Fruit fly (Drosophila melanogaster) whole organism, embryonic: ENCODE data around the gene Cdc7.

Source experiments
- Asciz ChIP-seq: fragments of 200-800 bp; sonication (Bioruptor generic); optimal IDR thresholded peaks from 2 replicates; lab custom pipeline; 2017; ENCODE audit warnings: missing biosample characterization, mild to moderate bottlenecking, missing genetic modification characterization, missing genetic modification reagents
- CG10267 ChIP-seq: fragments of 200-800 bp; sonication (Bioruptor generic); optimal IDR thresholded peaks from 2 replicates; lab custom pipeline; 2018; ENCODE audit warnings: missing biosample characterization, mild to moderate bottlenecking, missing genetic modification characterization, moderate library complexity
- CG11398 ChIP-seq: fragments of 200-800 bp; sonication (Bioruptor generic); optimal IDR thresholded peaks from 2 replicates; lab custom pipeline; 2016; ENCODE audit warnings: missing biosample characterization, missing genetic modification characterization
- CG12744 ChIP-seq: fragments of 200-800 bp; sonication (Bioruptor generic); optimal IDR thresholded peaks from 2 replicates; lab custom pipeline; 2016; ENCODE audit warnings: missing biosample characterization, missing genetic modification characterization
- CG13123 ChIP-seq: fragments of 200-800 bp; sonication (Bioruptor generic); optimal IDR thresholded peaks from 2 replicates; lab custom pipeline; 2016; ENCODE audit warnings: missing biosample characterization, missing genetic modification characterization
- CG1647 ChIP-seq: fragments of 200-800 bp; sonication (Bioruptor generic); optimal IDR thresholded peaks from 3 replicates; lab custom pipeline; 2016; ENCODE audit warnings: missing biosample characterization, missing genetic modification characterization
- CG16779 ChIP-seq: fragments of 200-800 bp; sonication (Bioruptor generic); IDR thresholded peaks from 2 replicates; pipeline ENCODE4 v1.3.6; 2022; ENCODE audit warnings: missing biosample characterization, missing genetic modification characterization
- CG17568 ChIP-seq: fragments of 200-800 bp; sonication (Bioruptor generic); optimal IDR thresholded peaks from 2 replicates; lab custom pipeline; 2018; ENCODE audit warnings: missing biosample characterization, mild to moderate bottlenecking, missing genetic modification characterization, moderate library complexity
- CG17912 ChIP-seq: fragments of 200-800 bp; sonication (Bioruptor generic); optimal IDR thresholded peaks from 2 replicates; lab custom pipeline; 2018; ENCODE audit warnings: missing biosample characterization, mild to moderate bottlenecking, missing genetic modification characterization
- CG30431 ChIP-seq: fragments of 200-800 bp; sonication (Bioruptor generic); optimal IDR thresholded peaks from 2 replicates; lab custom pipeline; 2017; ENCODE audit warnings: missing biosample characterization, missing genetic modification characterization
- CG3163 ChIP-seq: fragments of 200-800 bp; sonication (Bioruptor generic); optimal IDR thresholded peaks from 3 replicates; lab custom pipeline; 2016; ENCODE audit warnings: missing biosample characterization, missing genetic modification characterization
- CG3281 ChIP-seq: fragments of 200-800 bp; sonication (Bioruptor generic); optimal IDR thresholded peaks from 3 replicates; lab custom pipeline; 2017; ENCODE audit warnings: missing biosample characterization, mild to moderate bottlenecking, missing genetic modification characterization
- CG3407 ChIP-seq: fragments of 200-800 bp; sonication (Bioruptor generic); optimal IDR thresholded peaks from 2 replicates; lab custom pipeline; 2018; ENCODE audit warnings: missing biosample characterization, mild to moderate bottlenecking, missing genetic modification characterization
- CG4328 ChIP-seq: fragments of 200-800 bp; sonication (Bioruptor generic); optimal IDR thresholded peaks from 3 replicates; lab custom pipeline; 2017; ENCODE audit warnings: missing biosample characterization, missing genetic modification reagents, missing genetic modification characterization
- CG7786 ChIP-seq: fragments of 200-800 bp; sonication (Bioruptor generic); optimal IDR thresholded peaks from 2 replicates; lab custom pipeline; 2016; ENCODE audit warnings: missing biosample characterization, missing genetic modification characterization
- CG7963 ChIP-seq: fragments of 200-800 bp; sonication (Bioruptor generic); IDR thresholded peaks from 3 replicates; pipeline ENCODE4 v1.3.6; 2022; ENCODE audit warnings: missing biosample characterization, missing genetic modification characterization; ENCODE audit not compliant: partially characterized antibody
- CG8089 ChIP-seq: fragments of 200-800 bp; sonication (Bioruptor generic); optimal IDR thresholded peaks from 3 replicates; lab custom pipeline; 2016; ENCODE audit warnings: missing biosample characterization, missing genetic modification characterization
- CG9609 ChIP-seq: fragments of 200-800 bp; sonication (Bioruptor generic); optimal IDR thresholded peaks from 3 replicates; lab custom pipeline; 2016; ENCODE audit warnings: missing biosample characterization, missing genetic modification characterization
- CG9817 ChIP-seq: fragments of 200-800 bp; sonication (Bioruptor generic); optimal IDR thresholded peaks from 2 replicates; lab custom pipeline; 2018; ENCODE audit warnings: missing biosample characterization, mild to moderate bottlenecking, missing genetic modification characterization, moderate library complexity
- D19A ChIP-seq: fragments of 200-800 bp; optimal IDR thresholded peaks from 3 replicates; lab custom pipeline; 2019; ENCODE audit warnings: missing biosample characterization, mild to moderate bottlenecking, missing genetic modification characterization, moderate library complexity
- Dp ChIP-seq: fragments of 200-800 bp; sonication (Bioruptor generic); optimal IDR thresholded peaks from 2 replicates; lab custom pipeline; 2018; ENCODE audit warnings: missing biosample characterization, mild to moderate bottlenecking, missing genetic modification characterization, moderate library complexity
- Dref ChIP-seq: fragments of 200-800 bp; sonication (Bioruptor generic); IDR thresholded peaks from 2 replicates; pipeline ENCODE4 v1.3.6; 2022; ENCODE audit warnings: missing biosample characterization, missing genetic modification characterization
- HLH3B ChIP-seq: fragments of 200-800 bp; sonication (Bioruptor generic); IDR thresholded peaks from 2 replicates; pipeline ENCODE4 v1.3.6; 2022; ENCODE audit warnings: missing biosample characterization, missing genetic modification characterization
- Lpt ChIP-seq: fragments of >200 bp; optimal IDR thresholded peaks from 2 replicates; lab custom pipeline; 2018; ENCODE audit warnings: missing biosample characterization, missing genetic modification characterization
- MESR4 ChIP-seq: fragments of 200-800 bp; sonication (Bioruptor generic); optimal IDR thresholded peaks from 2 replicates; lab custom pipeline; 2018; ENCODE audit warnings: missing biosample characterization, mild to moderate bottlenecking, missing genetic modification characterization, moderate library complexity
- Max ChIP-seq: fragments of 200-800 bp; sonication (Bioruptor generic); optimal IDR thresholded peaks from 2 replicates; lab custom pipeline; 2016; ENCODE audit warnings: missing biosample characterization, mild to moderate bottlenecking, missing genetic modification characterization
- Med ChIP-seq: fragments of 200-800 bp; sonication (Bioruptor generic); peaks from one replicate; lab custom pipeline; 2016; ENCODE audit warnings: missing biosample characterization, missing genetic modification characterization, mild to moderate bottlenecking, inconsistent platforms, moderate library complexity
- Opbp ChIP-seq: fragments of 200-800 bp; sonication (Bioruptor generic); IDR thresholded peaks from 3 replicates; pipeline ENCODE4 v1.3.6; 2022; ENCODE audit warnings: missing biosample characterization, missing genetic modification characterization; ENCODE audit not compliant: partially characterized antibody
- Ravus ChIP-seq: fragments of 200-800 bp; sonication (Bioruptor generic); IDR thresholded peaks from 2 replicates; pipeline ENCODE4 v1.3.6; 2022; ENCODE audit warnings: missing biosample characterization, missing genetic modification characterization
- ac ChIP-seq: fragments of 200-800 bp; sonication (Bioruptor generic); optimal IDR thresholded peaks from 3 replicates; lab custom pipeline; 2017; ENCODE audit warnings: missing biosample characterization, mild to moderate bottlenecking, missing genetic modification characterization
- amos ChIP-seq: fragments of 200-800 bp; sonication (Bioruptor generic); IDR thresholded peaks from 2 replicates; pipeline ENCODE4 v1.3.6; 2022; ENCODE audit warnings: missing biosample characterization, missing genetic modification characterization; ENCODE audit not compliant: partially characterized antibody
- bbx ChIP-seq: fragments of 200-800 bp; sonication (Bioruptor generic); IDR thresholded peaks from 2 replicates; pipeline ENCODE4 v1.3.6; 2022; ENCODE audit warnings: missing biosample characterization, missing genetic modification characterization; ENCODE audit not compliant: partially characterized antibody
- cg ChIP-seq: fragments of 200-800 bp; sonication (Bioruptor generic); optimal IDR thresholded peaks from 3 replicates; lab custom pipeline; 2019; ENCODE audit warnings: missing biosample characterization, mild to moderate bottlenecking, missing genetic modification characterization, moderate library complexity
- cwo ChIP-seq: fragments of 200-800 bp; sonication (Bioruptor generic); optimal IDR thresholded peaks from 3 replicates; lab custom pipeline; 2017; ENCODE audit warnings: missing biosample characterization, missing genetic modification characterization, mild to moderate bottlenecking, moderate library complexity, missing genetic modification reagents
- da ChIP-seq: fragments of 200-800 bp; sonication (Bioruptor generic); optimal IDR thresholded peaks from 2 replicates; lab custom pipeline; 2016; ENCODE audit warnings: missing biosample characterization, missing genetic modification characterization
- dimm ChIP-seq: fragments of 200-800 bp; sonication (Bioruptor generic); IDR thresholded peaks from 2 replicates; pipeline ENCODE4 v1.3.6; 2022; ENCODE audit warnings: missing biosample characterization, missing genetic modification characterization
- dm ChIP-seq: fragments of 200-800 bp; sonication (Bioruptor generic); optimal IDR thresholded peaks from 3 replicates; lab custom pipeline; 2016; ENCODE audit warnings: missing biosample characterization, missing genetic modification characterization
- fd3F ChIP-seq: fragments of 200-800 bp; sonication (Bioruptor generic); optimal IDR thresholded peaks from 2 replicates; lab custom pipeline; 2018; ENCODE audit warnings: missing biosample characterization, mild to moderate bottlenecking, missing genetic modification characterization, moderate library complexity
- gt ChIP-seq: fragments of 200-800 bp; sonication (Bioruptor generic); IDR thresholded peaks from 2 replicates; pipeline ENCODE4 v1.3.6; 2022; ENCODE audit warnings: missing biosample characterization, missing genetic modification characterization
- hkb ChIP-seq, 2 experiments: fragments of 200-800 bp in 1 of 2; fragments of >200 bp in 1 of 2; sonication (Bioruptor generic) in 1 of 2; IDR thresholded peaks in 1 of 2; optimal IDR thresholded peaks in 1 of 2; 2 replicates each; pipeline versions ENCODE4 v1.3.6 to Lab custom; 2017 to 2022; ENCODE audit warnings: missing biosample characterization in 1 of 2, missing genetic modification characterization in 1 of 2
- hth ChIP-seq: fragments of >200 bp; optimal IDR thresholded peaks from 2 replicates; lab custom pipeline; 2017; ENCODE audit warnings: inconsistent platforms
- jumu ChIP-seq: fragments of 200-800 bp; sonication (Bioruptor generic); optimal IDR thresholded peaks from 3 replicates; lab custom pipeline; 2016; ENCODE audit warnings: missing biosample characterization, missing genetic modification characterization
- knrl ChIP-seq: fragments of 200-800 bp; sonication (Bioruptor generic); IDR thresholded peaks from 3 replicates; pipeline ENCODE4 v1.3.6; 2022; ENCODE audit warnings: missing biosample characterization, missing genetic modification characterization; ENCODE audit not compliant: partially characterized antibody
- onecut ChIP-seq: fragments of 200-800 bp; sonication (Bioruptor generic); IDR thresholded peaks from 2 replicates; pipeline ENCODE4 v1.3.6; 2022; ENCODE audit warnings: missing biosample characterization, missing genetic modification characterization
- phol ChIP-seq: fragments of 200-800 bp; sonication (Bioruptor generic); optimal IDR thresholded peaks from 3 replicates; lab custom pipeline; 2018; ENCODE audit warnings: missing biosample characterization, mild to moderate bottlenecking, missing genetic modification characterization, moderate library complexity
- pnt ChIP-seq: fragments of 200-800 bp; sonication (Bioruptor generic); optimal IDR thresholded peaks from 3 replicates; lab custom pipeline; 2016; ENCODE audit warnings: missing biosample characterization, missing genetic modification characterization
- slbo ChIP-seq: fragments of 200-800 bp; sonication (Bioruptor generic); IDR thresholded peaks from 2 replicates; pipeline ENCODE4 v1.3.6; 2022; ENCODE audit warnings: missing biosample characterization, missing genetic modification characterization
- sr ChIP-seq: fragments of 200-800 bp; sonication (Bioruptor generic); IDR thresholded peaks from 3 replicates; pipeline ENCODE4 v1.3.6; 2022; ENCODE audit warnings: missing biosample characterization, missing genetic modification characterization
- usp ChIP-seq: fragments of >200 bp; optimal IDR thresholded peaks from 2 replicates; lab custom pipeline; 2017; ENCODE audit warnings: missing biosample characterization, missing genetic modification characterization
- wor ChIP-seq: fragments of 200-800 bp; sonication (Bioruptor generic); IDR thresholded peaks from 2 replicates; pipeline ENCODE4 v1.3.6; 2022; ENCODE audit warnings: missing biosample characterization, missing genetic modification characterization

Gene Cdc7

dm6 chrX:6654198-6654831 lies at the start of gene Cdc7, which contains the start of gene CG3226:
Gene Cdc7, plus strand, starts transcription at chrX:6654541.
Gene CG3226, minus strand, starts transcription at chrX:6654248.
- TF ChIP-seq Asciz (GFP tag; lab: Kevin White, UChicago), result peak; percentile 65
- TF ChIP-seq D19A (tag; lab: Kevin White, UChicago), result peak; percentile 41
- TF ChIP-seq CG12744 (GFP tag; lab: Kevin White, UChicago), result no peak
- TF ChIP-seq CG8089 (GFP tag; lab: Kevin White, UChicago), result peak; percentile 19
- TF ChIP-seq CG13123, result no peak
- peak; percentile 87 for TF ChIP-seq amos (GFP tag; lab: Robert Waterston, UW)
- TF ChIP-seq da, result no peak
- no peak for TF ChIP-seq hth
- peak; percentile 19; the same call in 1 of the 3 replicates for TF ChIP-seq sr (GFP tag; lab: Robert Waterston, UW)
- peak; percentile 42 for TF ChIP-seq CG30431
- TF ChIP-seq slbo (GFP tag; lab: Robert Waterston, UW), result peak; percentile 39; the same call in 1 of the 2 replicates
- peak; percentile 83 for TF ChIP-seq Opbp (GFP tag; lab: Robert Waterston, UW)
- TF ChIP-seq Dref (GFP tag; lab: Robert Waterston, UW), result peak; percentile 80
- peak; percentile 68 for TF ChIP-seq CG17912 (GFP tag; lab: Kevin White, UChicago)
- peak; percentile 73 for TF ChIP-seq MESR4 (GFP tag; lab: Kevin White, UChicago)
- peak; percentile 66 for TF ChIP-seq CG17568 (GFP tag; lab: Kevin White, UChicago)
- peak; percentile 85 for TF ChIP-seq bbx (GFP tag; lab: Robert Waterston, UW)
- peak; percentile 46 for TF ChIP-seq CG9609
- TF ChIP-seq onecut (GFP tag; lab: Robert Waterston, UW), result peak; percentile 75
- TF ChIP-seq CG11398, result no peak
- peak; percentile 50 for TF ChIP-seq CG3163
- peak; percentile 46; the same call in 1 of the 2 replicates for TF ChIP-seq HLH3B (GFP tag; lab: Robert Waterston, UW)
- peak; percentile 71 for TF ChIP-seq Max (GFP tag; lab: Kevin White, UChicago)
- no peak for TF ChIP-seq CG16779
- no peak for TF ChIP-seq pnt (GFP tag; lab: Kevin White, UChicago)
- peak; percentile 88 for TF ChIP-seq CG3281 (GFP tag; lab: Kevin White, UChicago)
- peak; percentile 2 for TF ChIP-seq CG7786 (GFP tag; lab: Kevin White, UChicago)
- no peak for TF ChIP-seq gt (GFP tag; lab: Robert Waterston, UW)
- no peak for TF ChIP-seq wor (GFP tag; lab: Robert Waterston, UW)
- peak; percentile 6 for TF ChIP-seq jumu (GFP tag; lab: Kevin White, UChicago)
- TF ChIP-seq Med (GFP tag; lab: Kevin White, UChicago), result peak; percentile 96
- TF ChIP-seq hkb (optimal IDR thresholded peaks at IDR 0.05; lab: Kevin White, UChicago), result no peak
- TF ChIP-seq hkb (GFP tag; IDR thresholded peaks at IDR 0.05; lab: Robert Waterston, UW), result peak; percentile 41; the same call in 1 of the 2 replicates
- no peak for TF ChIP-seq dimm (GFP tag; lab: Robert Waterston, UW)
- TF ChIP-seq CG4328, result peak; percentile 81
- TF ChIP-seq CG9817, result peak; percentile 64
- TF ChIP-seq phol (tag; lab: Kevin White, UChicago), result peak; percentile 74
- TF ChIP-seq cg (GFP tag; lab: Kevin White, UChicago), result no peak
- TF ChIP-seq dm (GFP tag; lab: Kevin White, UChicago), result peak; percentile 35
- TF ChIP-seq CG7963 (GFP tag; lab: Robert Waterston, UW), result no peak
- TF ChIP-seq CG3407 (GFP tag; lab: Kevin White, UChicago), result peak; percentile 59
- TF ChIP-seq ac (GFP tag; lab: Kevin White, UChicago), result peak; percentile 47
- peak; percentile 40 for TF ChIP-seq cwo
- TF ChIP-seq fd3F, result peak; percentile 57
- no peak for TF ChIP-seq Ravus
- TF ChIP-seq knrl (GFP tag; lab: Robert Waterston, UW), result peak; percentile 75
- TF ChIP-seq CG10267 (tag; lab: Kevin White, UChicago), result peak; percentile 75
- no peak for TF ChIP-seq usp (GFP tag; lab: Kevin White, UChicago)
- TF ChIP-seq Lpt (GFP tag; lab: Kevin White, UChicago), result no peak
- peak; percentile 62 for TF ChIP-seq Dp (GFP tag; lab: Kevin White, UChicago)
- TF ChIP-seq CG1647 (GFP tag; lab: Kevin White, UChicago), result no peak
